Worm (Caenorhabditis elegans) whole organism, late embryonic: ENCODE measurements around the gene C14E2.3.

Source experiments
- C08G9.2 ChIP-seq: sonication (generic microtip); optimal IDR thresholded peaks from 2 replicates; lab custom pipeline; 2016; ENCODE audit warnings: mild to moderate bottlenecking, missing genetic modification characterization, moderate library complexity, missing compliant biosample characterization
- C38D4.7 ChIP-seq: fragments of 200-800 bp; sonication (Bioruptor generic); optimal IDR thresholded peaks from 2 replicates; lab custom pipeline; 2018; ENCODE audit warnings: mild to moderate bottlenecking, missing genetic modification characterization, moderate library complexity, missing compliant biosample characterization
- F13H6.1 ChIP-seq: sonication (generic microtip); optimal IDR thresholded peaks from 2 replicates; lab custom pipeline; 2016; ENCODE audit warnings: missing genetic modification characterization, missing compliant biosample characterization
- K02D7.2 ChIP-seq: sonication (generic microtip); optimal IDR thresholded peaks from 2 replicates; lab custom pipeline; 2017; ENCODE audit warnings: mild to moderate bottlenecking, missing genetic modification characterization, missing compliant biosample characterization
- T23F11.4 ChIP-seq: fragments of 200-800 bp; sonication (Bioruptor generic); optimal IDR thresholded peaks from 2 replicates; lab custom pipeline; 2018; ENCODE audit warnings: mild to moderate bottlenecking, missing genetic modification characterization, missing compliant biosample characterization
- Y22D7AL.16 ChIP-seq: sonication (generic microtip); optimal IDR thresholded peaks from 2 replicates; lab custom pipeline; 2016; ENCODE audit warnings: missing genetic modification characterization, missing compliant biosample characterization
- ahr-1 ChIP-seq: sonication (generic microtip); optimal IDR thresholded peaks from 2 replicates; lab custom pipeline; 2016; ENCODE audit warnings: missing genetic modification characterization, missing compliant biosample characterization
- ama-1 ChIP-seq: fragments of 150-350 bp; optimal IDR thresholded peaks from 2 replicates; lab custom pipeline; 2014
- ceh-14 ChIP-seq: sonication (generic microtip); optimal IDR thresholded peaks from 2 replicates; lab custom pipeline; 2016; ENCODE audit warnings: missing genotype, missing genetic modification characterization, missing compliant biosample characterization
- ceh-18 ChIP-seq: sonication (generic microtip); optimal IDR thresholded peaks from 2 replicates; lab custom pipeline; 2016; ENCODE audit warnings: missing genetic modification characterization, missing compliant biosample characterization
- ceh-19 ChIP-seq: fragments of 200-800 bp; sonication (Bioruptor generic); optimal IDR thresholded peaks from 2 replicates; lab custom pipeline; 2018; ENCODE audit warnings: mild to moderate bottlenecking, missing genetic modification characterization, missing compliant biosample characterization
- ceh-2 ChIP-seq: sonication (generic microtip); optimal IDR thresholded peaks from 2 replicates; lab custom pipeline; 2016; ENCODE audit warnings: missing genotype, missing genetic modification characterization, missing compliant biosample characterization
- ceh-22 ChIP-seq: sonication (generic microtip); optimal IDR thresholded peaks from 2 replicates; lab custom pipeline; 2017; ENCODE audit warnings: missing biosample characterization, missing genetic modification characterization
- ceh-24 ChIP-seq: sonication (generic microtip); optimal IDR thresholded peaks from 2 replicates; lab custom pipeline; 2016; ENCODE audit warnings: mild to moderate bottlenecking, missing genetic modification characterization, missing compliant biosample characterization
- ceh-30 ChIP-seq: fragments of 150-350 bp; optimal IDR thresholded peaks from 2 replicates; lab custom pipeline; 2014; ENCODE audit warnings: missing biosample characterization, missing genetic modification characterization
- ceh-31 ChIP-seq: sonication (generic microtip); optimal IDR thresholded peaks from 2 replicates; lab custom pipeline; 2016; ENCODE audit warnings: missing genetic modification characterization, missing compliant biosample characterization
- ceh-34 ChIP-seq: sonication (generic microtip); optimal IDR thresholded peaks from 2 replicates; lab custom pipeline; 2016; ENCODE audit warnings: mild to moderate bottlenecking, missing genetic modification characterization, missing compliant biosample characterization
- ceh-6 ChIP-seq: fragments of 200-800 bp; sonication (Bioruptor generic); optimal IDR thresholded peaks from 2 replicates; lab custom pipeline; 2018; ENCODE audit warnings: mild to moderate bottlenecking, missing genetic modification characterization, missing compliant biosample characterization
- ceh-9 ChIP-seq: sonication (generic microtip); optimal IDR thresholded peaks from 2 replicates; lab custom pipeline; 2016; ENCODE audit warnings: mild to moderate bottlenecking, missing genetic modification characterization, inconsistent platforms, missing compliant biosample characterization
- che-1 ChIP-seq: sonication (generic microtip); optimal IDR thresholded peaks from 2 replicates; lab custom pipeline; 2016; ENCODE audit warnings: mild to moderate bottlenecking, missing genetic modification characterization, missing compliant biosample characterization
- dmd-4 ChIP-seq: sonication (generic microtip); optimal IDR thresholded peaks from 2 replicates; lab custom pipeline; 2016; ENCODE audit warnings: borderline replicate concordance, missing genetic modification characterization, missing compliant biosample characterization
- dve-1 ChIP-seq: sonication (generic microtip); optimal IDR thresholded peaks from 2 replicates; lab custom pipeline; 2017; ENCODE audit warnings: antibody characterized with exemption, mild to moderate bottlenecking, missing genetic modification characterization, missing compliant biosample characterization
- elt-2 ChIP-seq: sonication (generic microtip); optimal IDR thresholded peaks from 2 replicates; lab custom pipeline; 2016; ENCODE audit warnings: missing genetic modification reagents, missing genetic modification characterization, missing compliant biosample characterization
- elt-4 ChIP-seq: sonication (generic microtip); optimal IDR thresholded peaks from 2 replicates; lab custom pipeline; 2016; ENCODE audit warnings: missing genetic modification characterization, missing compliant biosample characterization
- ets-4 ChIP-seq: sonication (generic microtip); optimal IDR thresholded peaks from 2 replicates; lab custom pipeline; 2016; ENCODE audit warnings: missing genetic modification characterization, missing compliant biosample characterization
- eyg-1 ChIP-seq: sonication (generic microtip); optimal IDR thresholded peaks from 2 replicates; lab custom pipeline; 2016; ENCODE audit warnings: missing genotype, missing genetic modification characterization, missing compliant biosample characterization
- fax-1 ChIP-seq: sonication (generic microtip); optimal IDR thresholded peaks from 2 replicates; lab custom pipeline; 2016; ENCODE audit warnings: missing genotype, missing genetic modification characterization, missing compliant biosample characterization
- fkh-10 ChIP-seq: fragments of 150-350 bp; optimal IDR thresholded peaks from 2 replicates; lab custom pipeline; 2014; ENCODE audit warnings: missing biosample characterization, missing genetic modification reagents, missing genetic modification characterization
- fkh-6 ChIP-seq: sonication (generic microtip); optimal IDR thresholded peaks from 2 replicates; lab custom pipeline; 2016; ENCODE audit warnings: missing genetic modification characterization, missing compliant biosample characterization
- gmeb-2 ChIP-seq: sonication (generic microtip); optimal IDR thresholded peaks from 2 replicates; lab custom pipeline; 2016; ENCODE audit warnings: missing genetic modification characterization, inconsistent platforms, missing compliant biosample characterization
- hlh-13 ChIP-seq: fragments of 200-800 bp; sonication (Bioruptor generic); optimal IDR thresholded peaks from 2 replicates; lab custom pipeline; 2018; ENCODE audit warnings: mild to moderate bottlenecking, missing genetic modification characterization, missing compliant biosample characterization
- hlh-15 ChIP-seq: sonication (generic microtip); optimal IDR thresholded peaks from 2 replicates; lab custom pipeline; 2016; ENCODE audit warnings: missing genetic modification characterization, missing compliant biosample characterization
- hlh-6 ChIP-seq: sonication (generic microtip); optimal IDR thresholded peaks from 2 replicates; lab custom pipeline; 2016; ENCODE audit warnings: missing genotype, missing genetic modification characterization, missing compliant biosample characterization
- hlh-8 ChIP-seq: sonication (generic microtip); optimal IDR thresholded peaks from 2 replicates; lab custom pipeline; 2016; ENCODE audit warnings: missing genotype, missing genetic modification characterization, missing compliant biosample characterization
- lim-6 ChIP-seq: sonication (generic microtip); optimal IDR thresholded peaks from 2 replicates; lab custom pipeline; 2016; ENCODE audit warnings: missing genetic modification characterization, missing compliant biosample characterization
- madf-2 ChIP-seq: sonication (generic microtip); optimal IDR thresholded peaks from 2 replicates; lab custom pipeline; 2017; ENCODE audit warnings: missing genetic modification characterization, missing compliant biosample characterization
- mec-3 ChIP-seq: sonication (generic microtip); optimal IDR thresholded peaks from 2 replicates; lab custom pipeline; 2016; ENCODE audit warnings: borderline replicate concordance, missing genetic modification characterization, missing compliant biosample characterization
- nfya-1 ChIP-seq: sonication (generic microtip); optimal IDR thresholded peaks from 2 replicates; lab custom pipeline; 2017; ENCODE audit warnings: missing genetic modification characterization, mild to moderate bottlenecking, missing compliant biosample characterization, antibody characterized with exemption, moderate library complexity
- nhr-11 ChIP-seq: fragments of 150-350 bp; optimal IDR thresholded peaks from 2 replicates; lab custom pipeline; 2014; ENCODE audit warnings: missing biosample characterization, missing genetic modification characterization
- nhr-232 ChIP-seq: sonication (generic microtip); optimal IDR thresholded peaks from 2 replicates; lab custom pipeline; 2016; ENCODE audit warnings: missing genetic modification characterization, missing compliant biosample characterization
- npax-4 ChIP-seq: sonication (generic microtip); optimal IDR thresholded peaks from 2 replicates; lab custom pipeline; 2016; ENCODE audit warnings: missing genetic modification characterization, missing compliant biosample characterization
- odd-2 ChIP-seq: sonication (generic microtip); optimal IDR thresholded peaks from 2 replicates; lab custom pipeline; 2017; ENCODE audit warnings: antibody characterized with exemption, mild to moderate bottlenecking, missing genetic modification characterization, missing compliant biosample characterization
- pag-3 ChIP-seq: sonication (generic microtip); optimal IDR thresholded peaks from 2 replicates; lab custom pipeline; 2016; ENCODE audit warnings: missing compliant biosample characterization, missing genetic modification characterization, borderline replicate concordance
- pha-2 ChIP-seq: sonication (generic microtip); optimal IDR thresholded peaks from 2 replicates; lab custom pipeline; 2017; ENCODE audit warnings: mild to moderate bottlenecking, missing genetic modification characterization, missing compliant biosample characterization
- pha-4 ChIP-seq: fragments of 150-350 bp; optimal IDR thresholded peaks from 2 replicates; lab custom pipeline; 2018; ENCODE audit warnings: missing biosample characterization, missing genetic modification reagents, missing genetic modification characterization
- rnt-1 ChIP-seq: sonication (generic microtip); optimal IDR thresholded peaks from 2 replicates; lab custom pipeline; 2016; ENCODE audit warnings: missing genetic modification characterization, missing compliant biosample characterization
- sdc-2 ChIP-seq: sonication (generic microtip); optimal IDR thresholded peaks from 2 replicates; lab custom pipeline; 2016; ENCODE audit warnings: missing genotype, missing genetic modification characterization, missing compliant biosample characterization
- sox-2 ChIP-seq: fragments of 200-800 bp; sonication (Bioruptor generic); IDR thresholded peaks from 2 replicates; pipeline ENCODE4 v1.3.6; 2022; ENCODE audit warnings: missing genetic modification reagents, missing genetic modification characterization, missing compliant biosample characterization
- sox-4 ChIP-seq: sonication (generic microtip); optimal IDR thresholded peaks from 2 replicates; lab custom pipeline; 2017; ENCODE audit warnings: mild to moderate bottlenecking, missing genetic modification characterization, inconsistent platforms, missing compliant biosample characterization
- tbx-2 ChIP-seq: sonication (generic microtip); optimal IDR thresholded peaks from 2 replicates; lab custom pipeline; 2016; ENCODE audit warnings: missing genetic modification characterization, missing compliant biosample characterization
- tbx-7 ChIP-seq: sonication (generic microtip); optimal IDR thresholded peaks from 2 replicates; lab custom pipeline; 2016; ENCODE audit warnings: missing genotype, missing genetic modification characterization, missing compliant biosample characterization
- ttx-3 ChIP-seq: sonication (generic microtip); optimal IDR thresholded peaks from 2 replicates; lab custom pipeline; 2016; ENCODE audit warnings: missing genetic modification reagents, missing genetic modification characterization, missing compliant biosample characterization
- unc-55 ChIP-seq: sonication (generic microtip); optimal IDR thresholded peaks from 2 replicates; lab custom pipeline; 2017; ENCODE audit warnings: missing biosample characterization, missing genetic modification reagents, missing genetic modification characterization
- zip-5 ChIP-seq: sonication (generic microtip); optimal IDR thresholded peaks from 2 replicates; lab custom pipeline; 2016; ENCODE audit warnings: missing genetic modification characterization, missing compliant biosample characterization
- ztf-16 ChIP-seq: sonication (generic microtip); optimal IDR thresholded peaks from 2 replicates; lab custom pipeline; 2017; ENCODE audit warnings: missing genetic modification characterization, missing compliant biosample characterization

The C14E2.3 gene

DNA sequence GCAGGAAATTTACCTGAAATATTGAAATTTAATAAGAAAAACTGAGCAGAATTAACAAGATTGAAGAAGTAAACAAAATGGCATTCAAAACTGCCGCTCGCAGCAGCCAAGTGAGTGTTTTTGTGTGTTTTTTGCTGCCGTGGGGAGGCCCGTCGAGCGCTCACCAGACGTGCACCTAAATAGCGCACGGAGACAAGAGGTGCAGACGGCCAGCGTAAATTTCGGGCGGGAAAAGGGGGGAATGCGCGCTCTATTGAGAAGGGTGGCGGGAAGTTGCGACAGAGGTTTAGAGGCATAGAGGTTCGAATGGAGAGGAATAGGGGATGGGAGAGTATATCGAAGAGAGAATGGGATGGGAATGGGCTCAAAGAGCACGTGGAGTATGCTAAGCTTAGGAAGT is 44.8 kb upstream of the C14E2.3 start, which contains the start of gene ceh-39:
ceh-39 (minus strand) TSS at position 13 of the 400 bp plus-strand sequence.
- no peak for TF ChIP-seq pha-2 (tag; lab: Kevin White, UChicago)
- peak; percentile 27 for TF ChIP-seq elt-2 (tag; lab: Kevin White, UChicago)
- no peak for TF ChIP-seq K02D7.2
- TF ChIP-seq elt-4 = no peak
- peak; percentile 59 for TF ChIP-seq ceh-34 (tag; lab: Kevin White, UChicago)
- no peak for TF ChIP-seq Y22D7AL.16 (tag; lab: Kevin White, UChicago)
- peak; percentile 9 for TF ChIP-seq fkh-10 (GFP tag; lab: Kevin White, UChicago)
- no peak for TF ChIP-seq F13H6.1
- TF ChIP-seq hlh-8 (tag; lab: Kevin White, UChicago) = no peak
- TF ChIP-seq dve-1 (tag; lab: Kevin White, UChicago) = no peak
- TF ChIP-seq gmeb-2 (tag; lab: Kevin White, UChicago) = no peak
- TF ChIP-seq mec-3 (tag; lab: Kevin White, UChicago) = no peak
- TF ChIP-seq pha-4 (tag; lab: Kevin White, UChicago) = no peak
- TF ChIP-seq sox-2 (GFP tag; lab: Robert Waterston, UW) = no peak
- no peak for TF ChIP-seq eyg-1
- no peak for TF ChIP-seq tbx-7 (tag; lab: Kevin White, UChicago)
- TF ChIP-seq nhr-232 = no peak
- no peak for TF ChIP-seq hlh-13
- TF ChIP-seq fkh-6 = peak; percentile 3
- peak; percentile 44 for TF ChIP-seq ceh-2 (tag; lab: Kevin White, UChicago)
- TF ChIP-seq tbx-2 = peak; percentile 66
- TF ChIP-seq ama-1 (lab: Kevin White, UChicago) = no peak
- TF ChIP-seq nhr-11 (tag; lab: Kevin White, UChicago) = no peak
- TF ChIP-seq ceh-9 = no peak
- TF ChIP-seq ceh-22 (tag; lab: Kevin White, UChicago) = no peak
- no peak for TF ChIP-seq zip-5 (tag; lab: Kevin White, UChicago)
- peak; percentile 55 for TF ChIP-seq unc-55 (GFP tag; lab: Kevin White, UChicago)
- TF ChIP-seq lim-6 (tag; lab: Kevin White, UChicago) = no peak
- no peak for TF ChIP-seq ahr-1 (tag; lab: Kevin White, UChicago)
- peak; percentile 11 for TF ChIP-seq ceh-19 (GFP tag; lab: Kevin White, UChicago)
- TF ChIP-seq ceh-31 = peak; percentile 84
- no peak for TF ChIP-seq pag-3 (tag; lab: Kevin White, UChicago)
- no peak for TF ChIP-seq odd-2 (tag; lab: Kevin White, UChicago)
- no peak for TF ChIP-seq ets-4 (tag; lab: Kevin White, UChicago)
- no peak for TF ChIP-seq fax-1 (tag; lab: Kevin White, UChicago)
- TF ChIP-seq ceh-18 (tag; lab: Kevin White, UChicago) = peak; percentile 65
- peak; percentile 37 for TF ChIP-seq C08G9.2 (tag; lab: Kevin White, UChicago)
- TF ChIP-seq nfya-1 = peak; percentile 76
- TF ChIP-seq C38D4.7 (GFP tag; lab: Kevin White, UChicago) = no peak
- TF ChIP-seq rnt-1 = no peak
- peak; percentile 20 for TF ChIP-seq T23F11.4 (GFP tag; lab: Kevin White, UChicago)
- no peak for TF ChIP-seq hlh-6
- no peak for TF ChIP-seq ttx-3 (tag; lab: Kevin White, UChicago)
- no peak for TF ChIP-seq madf-2
- TF ChIP-seq npax-4 (tag; lab: Kevin White, UChicago) = no peak
- TF ChIP-seq dmd-4 (tag; lab: Kevin White, UChicago) = no peak
- peak; percentile 16 for TF ChIP-seq ceh-14 (tag; lab: Kevin White, UChicago)
- peak; percentile 94 for TF ChIP-seq sdc-2
- no peak for TF ChIP-seq hlh-15 (tag; lab: Kevin White, UChicago)
- no peak for TF ChIP-seq sox-4
- TF ChIP-seq ceh-30 (tag; lab: Kevin White, UChicago) = no peak
- no peak for TF ChIP-seq ceh-24 (tag; lab: Kevin White, UChicago)
- TF ChIP-seq ceh-6 (GFP tag; lab: Kevin White, UChicago) = no peak
- no peak for TF ChIP-seq ztf-16 (tag; lab: Kevin White, UChicago)
- no peak for TF ChIP-seq che-1
